Fruit fly (Drosophila melanogaster) whole organism, pupa: ENCODE results near the gene Jasper.

Experiments used
- CG10348 ChIP-seq: fragments of 200-800 bp; sonication (Bioruptor generic); IDR thresholded peaks from 2 replicates; pipeline ENCODE4 v1.3.6; 2022; ENCODE audit warnings: missing biosample characterization, missing genetic modification characterization
- CG13204 ChIP-seq: fragments of 200-800 bp; sonication (Bioruptor generic); optimal IDR thresholded peaks from 2 replicates; lab custom pipeline; 2018; ENCODE audit warnings: missing biosample characterization, mild to moderate bottlenecking, missing genetic modification characterization, moderate library complexity
- CG17806 ChIP-seq: fragments of 200-800 bp; sonication (Bioruptor generic); optimal IDR thresholded peaks from 2 replicates; lab custom pipeline; 2018; ENCODE audit warnings: missing biosample characterization, mild to moderate bottlenecking, missing genetic modification characterization, moderate library complexity
- CG32121 ChIP-seq: fragments of 200-800 bp; sonication (Bioruptor generic); IDR thresholded peaks from 2 replicates; pipeline ENCODE4 v1.3.6; 2022; ENCODE audit warnings: missing biosample characterization, missing genetic modification characterization
- CG34367 ChIP-seq: fragments of 200-800 bp; sonication (Bioruptor generic); optimal IDR thresholded peaks from 2 replicates; lab custom pipeline; 2018; ENCODE audit warnings: missing biosample characterization, mild to moderate bottlenecking, missing genetic modification characterization
- CG9948 ChIP-seq: fragments of 200-800 bp; sonication (Bioruptor generic); optimal IDR thresholded peaks from 2 replicates; lab custom pipeline; 2018; ENCODE audit warnings: missing biosample characterization, mild to moderate bottlenecking, missing genetic modification characterization, moderate library complexity
- EcR ChIP-seq: fragments of 200-800 bp; sonication (Bioruptor generic); optimal IDR thresholded peaks from 3 replicates; lab custom pipeline; 2019; ENCODE audit warnings: missing biosample characterization, missing genetic modification characterization, mild to moderate bottlenecking, moderate library complexity, missing genetic modification reagents
- Ets98B ChIP-seq: fragments of 200-800 bp; sonication (Bioruptor generic); IDR thresholded peaks from 2 replicates; pipeline ENCODE4 v1.3.6; 2022; ENCODE audit warnings: missing biosample characterization, missing genetic modification characterization
- Snoo ChIP-seq: fragments of 200-800 bp; sonication (Bioruptor generic); optimal IDR thresholded peaks from 3 replicates; lab custom pipeline; 2017; ENCODE audit warnings: missing biosample characterization, mild to moderate bottlenecking, missing genetic modification characterization, inconsistent platforms
- fd96Ca ChIP-seq: fragments of 200-800 bp; sonication (Bioruptor generic); IDR thresholded peaks from 3 replicates; pipeline ENCODE4 v1.3.6; 2022; ENCODE audit warnings: missing biosample characterization, missing genetic modification characterization
- rn ChIP-seq: fragments of 200-800 bp; sonication (Bioruptor generic); IDR thresholded peaks from 2 replicates; pipeline ENCODE4 v1.3.6; 2022; ENCODE audit warnings: missing biosample characterization, missing genetic modification characterization

dm6 chr3R:30004648-30005047 lies 47.7 kb upstream of the Jasper start, which contains the start of the genes Nlp and Nph:
- TF ChIP-seq EcR (GFP tag; lab: Kevin White, UChicago) (no peak), rn (no peak), CG17806 (tag; lab: Kevin White, UChicago) (no peak), Ets98B (no peak), CG32121 (GFP tag; lab: Robert Waterston, UW) (no peak), CG34367 (no peak), fd96Ca (GFP tag; lab: Robert Waterston, UW) (no peak), CG10348 (GFP tag; lab: Robert Waterston, UW) (no peak), CG13204 (GFP tag; lab: Kevin White, UChicago) (no peak), Snoo (peak; percentile 14), CG9948 (tag; lab: Kevin White, UChicago) (no peak)
